Worm (Caenorhabditis elegans): ENCODE results near the gene B0034.1.

- TF ChIP-seq aha-1 (tag) (no peak), pha-4 (GFP tag; IDR thresholded peaks at IDR 0.05) (no peak), pha-4 (tag; optimal IDR thresholded peaks at IDR 0.05) (no peak), ama-1 (optimal IDR thresholded peaks at IDR 0.05) (no peak), jun-1 (tag; optimal IDR thresholded peaks at IDR 0.05) (no peak), lsy-2 (tag; optimal IDR thresholded peaks at IDR 0.05) (no peak), attf-4 (tag; optimal IDR thresholded peaks at IDR 0.05) (no peak), mdt-29 (GFP tag; IDR thresholded peaks at IDR 0.05) (no peak), ceh-20 (GFP tag; IDR thresholded peaks at IDR 0.05) (no peak), fos-1 (tag; optimal IDR thresholded peaks at IDR 0.05) (no peak), hif-1 (tag; optimal IDR thresholded peaks at IDR 0.05) (no peak)
These were observed 42.4 kb downstream of the B0034.1 start, which contains the start of gene ins-20 for ce11 chrII:6010544-6010943.
